Fruit fly (Drosophila melanogaster): Measurements from ENCODE around the gene Thor.

The Thor gene

dm6 chr2L:3507209-3508164, 29.3 kb downstream of the Thor start, which contains the start of gene tim (continued):
- TF ChIP-seq Dek (tag; optimal IDR thresholded peaks at IDR 0.05) (no peak), zf30C (GFP tag; optimal IDR thresholded peaks at IDR 0.05) (no peak), chn (GFP tag; optimal IDR thresholded peaks at IDR 0.05) (no peak), D19B (GFP tag; optimal IDR thresholded peaks at IDR 0.05) (no peak), seq (GFP tag; IDR thresholded peaks at IDR 0.05) (peak; percentile 37; the same call in 1 of the 2 replicates), CG6272 (GFP tag; IDR thresholded peaks at IDR 0.05) (no peak), tx (GFP tag; optimal IDR thresholded peaks at IDR 0.05) (no peak), luna (GFP tag; optimal IDR thresholded peaks at IDR 0.05) (no peak), Nf-YA (GFP tag; IDR thresholded peaks at IDR 0.05) (0 out of 2 replicates have a peak, but pooled peaks have one; percentile 15), nom (GFP tag; optimal IDR thresholded peaks at IDR 0.05) (no peak), so (GFP tag; IDR thresholded peaks at IDR 0.05) (no peak), Rx (GFP tag; IDR thresholded peaks at IDR 0.05) (no peak), h (optimal IDR thresholded peaks at IDR 0.05) (no peak), CG8089 (GFP tag; optimal IDR thresholded peaks at IDR 0.05) (no peak), Ptx1 (GFP tag; IDR thresholded peaks at IDR 0.05) (peak; percentile 62; the same call in 1 of the 2 replicates), Stat92E (GFP tag; optimal IDR thresholded peaks at IDR 0.05) (no peak), az2 (GFP tag; optimal IDR thresholded peaks at IDR 0.05) (peak; percentile 9), CG15601 (tag; optimal IDR thresholded peaks at IDR 0.05) (no peak), Myb (GFP tag; optimal IDR thresholded peaks at IDR 0.05) (no peak), pho (GFP tag; optimal IDR thresholded peaks at IDR 0.05) (no peak), Rfx (GFP tag; IDR thresholded peaks at IDR 0.05) (0 out of 2 replicates have a peak, but pooled peaks have one; percentile 16), Abd-B (GFP tag; optimal IDR thresholded peaks at IDR 0.05) (no peak), dm (GFP tag; optimal IDR thresholded peaks at IDR 0.05) (no peak), gsb (GFP tag; IDR thresholded peaks at IDR 0.05) (no peak), Gug (GFP tag; IDR thresholded peaks at IDR 0.05) (no peak), tin (GFP tag; optimal IDR thresholded peaks at IDR 0.05) (peak; percentile 5), sna (GFP tag; IDR thresholded peaks at IDR 0.05; ENCODE audit: partially characterized antibody) (no peak), E2f1 (GFP tag; IDR thresholded peaks at IDR 0.05) (no peak), CG6683 (GFP tag; optimal IDR thresholded peaks at IDR 0.05) (no peak), Ravus (GFP tag; IDR thresholded peaks at IDR 0.05) (no peak), CG33213 (GFP tag; optimal IDR thresholded peaks at IDR 0.05) (no peak), Side (GFP tag; optimal IDR thresholded peaks at IDR 0.05) (no peak), CG4854 (GFP tag; optimal IDR thresholded peaks at IDR 0.05) (no peak), usp (GFP tag; optimal IDR thresholded peaks at IDR 0.05) (no peak), mld (GFP tag; IDR thresholded peaks at IDR 0.05; ENCODE audit: partially characterized antibody) (no peak), pzg (GFP tag; optimal IDR thresholded peaks at IDR 0.05) (no peak), D (optimal IDR thresholded peaks at IDR 0.05) (no peak), D (GFP tag; optimal IDR thresholded peaks at IDR 0.05) (peak; percentile 29), CG17359 (tag; optimal IDR thresholded peaks at IDR 0.05) (peak; percentile 26), tll (GFP tag; optimal IDR thresholded peaks at IDR 0.05) (no peak), fd102C (GFP tag; optimal IDR thresholded peaks at IDR 0.05) (no peak), CG3838 (GFP tag; optimal IDR thresholded peaks at IDR 0.05) (no peak), CG11398 (GFP tag; optimal IDR thresholded peaks at IDR 0.05) (no peak), caup (GFP tag; optimal IDR thresholded peaks at IDR 0.05; ENCODE audit: severe bottlenecking) (no peak), slp2 (GFP tag; optimal IDR thresholded peaks at IDR 0.05) (no peak), Chrac-16 (GFP tag; optimal IDR thresholded peaks at IDR 0.05) (no peak), sisA (GFP tag; IDR thresholded peaks at IDR 0.05) (no peak), unpg (GFP tag; optimal IDR thresholded peaks at IDR 0.05) (peak; percentile 58), dmrt11E (tag; optimal IDR thresholded peaks at IDR 0.05) (no peak), CG2120 (GFP tag; optimal IDR thresholded peaks at IDR 0.05) (no peak)
